Fruit fly (Drosophila melanogaster) whole organism, embryonic: ENCODE measurements around the gene CG14219.

Experiments used
- C15 ChIP-seq: fragments of 200-800 bp; sonication (Bioruptor generic); IDR thresholded peaks from 3 replicates; pipeline ENCODE4 v1.3.6; 2022; ENCODE audit warnings: missing biosample characterization, missing genetic modification characterization
- CG11085 ChIP-seq: fragments of 200-800 bp; sonication (Bioruptor generic); IDR thresholded peaks from 2 replicates; pipeline ENCODE4 v1.3.6; 2022; ENCODE audit warnings: missing biosample characterization, missing genetic modification characterization
- CG12659 ChIP-seq: fragments of 200-800 bp; sonication (Bioruptor generic); optimal IDR thresholded peaks from 3 replicates; lab custom pipeline; 2017; ENCODE audit warnings: mild to moderate bottlenecking, missing biosample characterization, missing genetic modification reagents, missing genetic modification characterization
- CG13287 ChIP-seq: fragments of 200-800 bp; sonication (Bioruptor generic); IDR thresholded peaks from 2 replicates; pipeline ENCODE4 v1.3.6; 2022; ENCODE audit warnings: missing biosample characterization, missing genetic modification characterization; ENCODE audit not compliant: partially characterized antibody
- CG13624 ChIP-seq: fragments of 200-800 bp; sonication (Bioruptor generic); optimal IDR thresholded peaks from 2 replicates; lab custom pipeline; 2016; ENCODE audit warnings: missing biosample characterization, missing genetic modification characterization
- CG16813 ChIP-seq: fragments of 200-800 bp; sonication (Bioruptor generic); IDR thresholded peaks from 3 replicates; pipeline ENCODE4 v1.3.6; 2022; ENCODE audit warnings: missing biosample characterization, missing genetic modification characterization; ENCODE audit not compliant: partially characterized antibody
- CG17829 ChIP-seq: fragments of 200-800 bp; optimal IDR thresholded peaks from 2 replicates; lab custom pipeline; 2019; ENCODE audit warnings: missing biosample characterization, mild to moderate bottlenecking, missing genetic modification characterization, moderate library complexity
- CG3407 ChIP-seq: fragments of 200-800 bp; sonication (Bioruptor generic); optimal IDR thresholded peaks from 2 replicates; lab custom pipeline; 2018; ENCODE audit warnings: missing biosample characterization, mild to moderate bottlenecking, missing genetic modification characterization
- CG34376 ChIP-seq: fragments of 200-800 bp; sonication (Bioruptor generic); optimal IDR thresholded peaks from 2 replicates; lab custom pipeline; 2018; ENCODE audit warnings: missing biosample characterization, mild to moderate bottlenecking, missing genetic modification characterization
- CG34422 ChIP-seq: fragments of 200-800 bp; sonication (Bioruptor generic); IDR thresholded peaks from 3 replicates; pipeline ENCODE4 v1.3.6; 2022; ENCODE audit warnings: missing biosample characterization, missing genetic modification characterization
- CG42726 ChIP-seq: fragments of 200-800 bp; sonication (Bioruptor generic); IDR thresholded peaks from 2 replicates; pipeline ENCODE4 v1.3.6; 2022; ENCODE audit warnings: missing biosample characterization, missing genetic modification characterization; ENCODE audit not compliant: partially characterized antibody
- CG4424 ChIP-seq: fragments of 200-800 bp; sonication (Bioruptor generic); optimal IDR thresholded peaks from 3 replicates; lab custom pipeline; 2016; ENCODE audit warnings: missing biosample characterization, missing genetic modification characterization
- CG4617 ChIP-seq: fragments of 200-800 bp; sonication (Bioruptor generic); optimal IDR thresholded peaks from 3 replicates; lab custom pipeline; 2016; ENCODE audit warnings: missing biosample characterization, missing genetic modification characterization, borderline replicate concordance
- CG9797 ChIP-seq: fragments of 200-800 bp; sonication (Bioruptor generic); optimal IDR thresholded peaks from 3 replicates; lab custom pipeline; 2018; ENCODE audit warnings: missing biosample characterization, mild to moderate bottlenecking, missing genetic modification characterization
- CG9932 ChIP-seq: fragments of 200-800 bp; sonication (Bioruptor generic); IDR thresholded peaks from 2 replicates; pipeline ENCODE4 v1.3.6; 2022; ENCODE audit warnings: missing biosample characterization, missing genetic modification characterization
- D ChIP-seq, 2 experiments: fragments of 200-800 bp in 1 of 2; fragments of >200 bp in 1 of 2; sonication (Bioruptor generic) in 1 of 2; optimal IDR thresholded peaks; 2 replicates in 1 of 2; 3 replicates in 1 of 2; lab custom pipeline; 2017; ENCODE audit warnings: mild to moderate bottlenecking in 1 of 2, missing biosample characterization in 1 of 2, missing genetic modification characterization in 1 of 2, missing genetic modification reagents in 1 of 2
- Dad ChIP-seq: fragments of 200-800 bp; sonication (Bioruptor generic); optimal IDR thresholded peaks from 3 replicates; lab custom pipeline; 2016; ENCODE audit warnings: missing biosample characterization, missing genetic modification characterization
- Deaf1 ChIP-seq: fragments of 200-800 bp; optimal IDR thresholded peaks from 3 replicates; lab custom pipeline; 2019; ENCODE audit warnings: missing biosample characterization, mild to moderate bottlenecking, missing genetic modification characterization, moderate library complexity
- Dref ChIP-seq: fragments of 200-800 bp; sonication (Bioruptor generic); IDR thresholded peaks from 2 replicates; pipeline ENCODE4 v1.3.6; 2022; ENCODE audit warnings: missing biosample characterization, missing genetic modification characterization
- E2f2 ChIP-seq: fragments of 200-800 bp; sonication (Bioruptor generic); IDR thresholded peaks from 2 replicates; pipeline ENCODE4 v1.3.6; 2022; ENCODE audit warnings: missing biosample characterization, missing genetic modification characterization
- Ets97D ChIP-seq: fragments of 200-800 bp; sonication (Bioruptor generic); optimal IDR thresholded peaks from 3 replicates; lab custom pipeline; 2016; ENCODE audit warnings: missing biosample characterization, missing genetic modification characterization
- HLH4C ChIP-seq: fragments of 200-800 bp; sonication (Bioruptor generic); IDR thresholded peaks from 3 replicates; pipeline ENCODE4 v1.3.6; 2022; ENCODE audit warnings: missing biosample characterization, missing genetic modification characterization; ENCODE audit not compliant: partially characterized antibody
- HmgZ ChIP-seq: fragments of 200-800 bp; sonication (Bioruptor generic); optimal IDR thresholded peaks from 2 replicates; lab custom pipeline; 2018; ENCODE audit warnings: missing biosample characterization, mild to moderate bottlenecking, missing genetic modification characterization
- MBD-R2 ChIP-seq: fragments of 200-800 bp; sonication (Bioruptor generic); IDR thresholded peaks from 2 replicates; pipeline ENCODE4 v1.3.6; 2022; ENCODE audit warnings: missing biosample characterization, missing genetic modification characterization
- Nf-YB ChIP-seq: fragments of 200-800 bp; sonication (Bioruptor generic); optimal IDR thresholded peaks from 3 replicates; lab custom pipeline; 2019; ENCODE audit warnings: missing biosample characterization, mild to moderate bottlenecking, missing genetic modification characterization, moderate library complexity
- Nf-YC ChIP-seq: fragments of 200-800 bp; optimal IDR thresholded peaks from 3 replicates; lab custom pipeline; 2019; ENCODE audit warnings: missing biosample characterization, mild to moderate bottlenecking, missing genetic modification characterization, moderate library complexity
- Sox100B ChIP-seq: fragments of 200-800 bp; sonication (Bioruptor generic); optimal IDR thresholded peaks from 3 replicates; lab custom pipeline; 2018; ENCODE audit warnings: missing biosample characterization, mild to moderate bottlenecking, missing genetic modification characterization
- Sox102F ChIP-seq: fragments of 200-800 bp; sonication (Bioruptor generic); optimal IDR thresholded peaks from 2 replicates; lab custom pipeline; 2018; ENCODE audit warnings: missing biosample characterization, mild to moderate bottlenecking, missing genetic modification characterization, moderate library complexity
- Sry-δ ChIP-seq: fragments of 200-800 bp; sonication (Bioruptor generic); optimal IDR thresholded peaks from 2 replicates; lab custom pipeline; 2016; ENCODE audit warnings: missing biosample characterization, missing genetic modification characterization
- bab2 ChIP-seq: fragments of 200-800 bp; sonication (Bioruptor generic); optimal IDR thresholded peaks from 2 replicates; lab custom pipeline; 2016; ENCODE audit warnings: missing biosample characterization, missing genetic modification characterization
- cato ChIP-seq: fragments of 200-800 bp; sonication (Bioruptor generic); optimal IDR thresholded peaks from 2 replicates; lab custom pipeline; 2016; ENCODE audit warnings: missing biosample characterization, missing genetic modification characterization, borderline replicate concordance
- chm ChIP-seq: fragments of 200-800 bp; sonication (Bioruptor generic); IDR thresholded peaks from 2 replicates; pipeline ENCODE4 v1.3.6; 2022; ENCODE audit warnings: missing biosample characterization, missing genetic modification characterization
- crol ChIP-seq: fragments of 200-800 bp; sonication (Bioruptor generic); IDR thresholded peaks from 2 replicates; pipeline ENCODE4 v1.3.6; 2022; ENCODE audit warnings: missing biosample characterization, missing genetic modification characterization
- crp ChIP-seq, 2 experiments: fragments of 200-800 bp; sonication (Bioruptor generic); optimal IDR thresholded peaks; 2 replicates in 1 of 2; 3 replicates in 1 of 2; lab custom pipeline; 2017; ENCODE audit warnings: missing biosample characterization in 2 of 2, missing genetic modification characterization in 2 of 2, mild to moderate bottlenecking in 1 of 2, moderate library complexity in 1 of 2
- en ChIP-seq: fragments of 200-800 bp; sonication (Bioruptor generic); optimal IDR thresholded peaks from 2 replicates; lab custom pipeline; 2016; ENCODE audit warnings: missing biosample characterization, missing genetic modification characterization
- esg ChIP-seq: fragments of 200-800 bp; sonication (Bioruptor generic); conservative IDR thresholded peaks from 2 replicates; pipeline ENCODE4 v1.3.6; 2022; ENCODE audit warnings: missing biosample characterization, missing genetic modification characterization
- ewg ChIP-seq: fragments of 200-800 bp; sonication (Bioruptor generic); optimal IDR thresholded peaks from 3 replicates; lab custom pipeline; 2017; ENCODE audit warnings: mild to moderate bottlenecking, missing biosample characterization, missing genetic modification reagents, missing genetic modification characterization
- exex ChIP-seq: fragments of 200-800 bp; sonication (Bioruptor generic); optimal IDR thresholded peaks from 4 replicates; lab custom pipeline; 2018; ENCODE audit warnings: missing biosample characterization, mild to moderate bottlenecking, missing genetic modification characterization, moderate library complexity
- fd64A ChIP-seq: fragments of 200-800 bp; sonication (Bioruptor generic); optimal IDR thresholded peaks from 3 replicates; lab custom pipeline; 2018; ENCODE audit warnings: missing biosample characterization, mild to moderate bottlenecking, missing genetic modification characterization
- hkb ChIP-seq, 2 experiments: fragments of 200-800 bp in 1 of 2; fragments of >200 bp in 1 of 2; sonication (Bioruptor generic) in 1 of 2; IDR thresholded peaks in 1 of 2; optimal IDR thresholded peaks in 1 of 2; 2 replicates each; pipeline versions ENCODE4 v1.3.6 to Lab custom; 2017 to 2022; ENCODE audit warnings: missing biosample characterization in 1 of 2, missing genetic modification characterization in 1 of 2
- mld ChIP-seq: fragments of 200-800 bp; sonication (Bioruptor generic); IDR thresholded peaks from 3 replicates; pipeline ENCODE4 v1.3.6; 2022; ENCODE audit warnings: missing biosample characterization, missing genetic modification characterization; ENCODE audit not compliant: partially characterized antibody
- pfk ChIP-seq: fragments of 200-800 bp; sonication (Bioruptor generic); optimal IDR thresholded peaks from 2 replicates; lab custom pipeline; 2018; ENCODE audit warnings: missing biosample characterization, mild to moderate bottlenecking, missing genetic modification characterization, moderate library complexity
- phol ChIP-seq: fragments of 200-800 bp; sonication (Bioruptor generic); optimal IDR thresholded peaks from 3 replicates; lab custom pipeline; 2018; ENCODE audit warnings: missing biosample characterization, mild to moderate bottlenecking, missing genetic modification characterization, moderate library complexity
- schlank ChIP-seq: fragments of 200-800 bp; sonication (Bioruptor generic); optimal IDR thresholded peaks from 2 replicates; lab custom pipeline; 2018; ENCODE audit warnings: missing biosample characterization, mild to moderate bottlenecking, missing genetic modification characterization
- stwl ChIP-seq: fragments of 200-800 bp; sonication (Bioruptor generic); optimal IDR thresholded peaks from 3 replicates; lab custom pipeline; 2018; ENCODE audit warnings: missing biosample characterization, mild to moderate bottlenecking, missing genetic modification characterization, moderate library complexity
- tna ChIP-seq: fragments of 200-800 bp; sonication (Bioruptor generic); IDR thresholded peaks from 2 replicates; pipeline ENCODE4 v1.3.6; 2022; ENCODE audit warnings: missing biosample characterization, missing genetic modification characterization; ENCODE audit not compliant: partially characterized antibody
- z ChIP-seq: fragments of 200-800 bp; sonication (Bioruptor generic); IDR thresholded peaks from 3 replicates; pipeline ENCODE4 v1.3.6; 2022; ENCODE audit warnings: missing biosample characterization, missing genetic modification characterization
- zf30C ChIP-seq: fragments of 200-800 bp; sonication (Bioruptor generic); optimal IDR thresholded peaks from 3 replicates; lab custom pipeline; 2018; ENCODE audit warnings: missing biosample characterization, mild to moderate bottlenecking, missing genetic modification characterization

Gene CG14219

DNA sequence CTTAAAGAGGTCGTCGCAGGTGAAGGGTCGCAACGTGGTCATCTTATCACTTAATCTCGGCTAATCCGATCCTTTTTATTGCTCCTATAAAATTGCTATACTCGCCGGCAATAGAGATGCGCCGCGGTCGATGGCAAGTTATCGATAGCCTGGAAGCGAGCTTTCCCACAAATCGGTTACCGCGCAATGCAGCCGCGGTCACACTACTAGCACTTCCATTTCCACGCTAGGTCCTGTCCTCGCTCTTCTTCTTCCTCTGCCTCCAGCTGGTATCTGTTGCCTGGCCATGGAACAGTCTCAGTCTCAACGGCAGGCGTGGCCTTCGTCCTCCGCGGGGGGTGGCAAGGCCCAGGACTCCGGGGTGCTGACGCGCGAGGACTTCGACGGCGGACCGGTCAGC is 33.0 kb upstream of the CG14219 start, which contains the start of the genes Naa20A and MKP-4 (continued):
- no peak for TF ChIP-seq D (optimal IDR thresholded peaks at IDR 0.05; lab: Kevin White, UChicago)
- no peak for TF ChIP-seq D (GFP tag; optimal IDR thresholded peaks at IDR 0.05; lab: Kevin White, UChicago)
- TF ChIP-seq exex = no peak
- TF ChIP-seq CG12659 (GFP tag; lab: Kevin White, UChicago) = peak; percentile 36
- no peak for TF ChIP-seq Nf-YB
- no peak for TF ChIP-seq CG3407 (GFP tag; lab: Kevin White, UChicago)
- no peak for TF ChIP-seq hkb (optimal IDR thresholded peaks at IDR 0.05; lab: Kevin White, UChicago)
- TF ChIP-seq hkb (GFP tag; IDR thresholded peaks at IDR 0.05; lab: Robert Waterston, UW) = no peak
- TF ChIP-seq schlank (tag; lab: Kevin White, UChicago) = no peak
- no peak for TF ChIP-seq CG11085 (GFP tag; lab: Robert Waterston, UW)
- peak; percentile 82 for TF ChIP-seq CG13287
- TF ChIP-seq Sox102F (GFP tag; lab: Kevin White, UChicago) = no peak
- TF ChIP-seq MBD-R2 (GFP tag; lab: Robert Waterston, UW) = peak; percentile 95
- TF ChIP-seq CG4424 (GFP tag; lab: Kevin White, UChicago) = no peak
- TF ChIP-seq Dref (GFP tag; lab: Robert Waterston, UW) = peak; percentile 87
- TF ChIP-seq esg (GFP tag; lab: Robert Waterston, UW) = no peak
- peak; percentile 5 for TF ChIP-seq CG17829 (tag; lab: Kevin White, UChicago)
- TF ChIP-seq cato = no peak
- peak; percentile 23 for TF ChIP-seq pfk (GFP tag; lab: Kevin White, UChicago)
- TF ChIP-seq Sry-δ = peak; percentile 91
- peak; percentile 68 for TF ChIP-seq CG16813 (GFP tag; lab: Robert Waterston, UW)
- TF ChIP-seq fd64A (GFP tag; lab: Kevin White, UChicago) = no peak
- TF ChIP-seq Ets97D = peak; percentile 49
- TF ChIP-seq stwl (tag; lab: Kevin White, UChicago) = peak; percentile 48
- TF ChIP-seq CG4617 = peak; percentile 52
- TF ChIP-seq bab2 (GFP tag; lab: Kevin White, UChicago) = no peak
- no peak for TF ChIP-seq C15 (GFP tag; lab: Robert Waterston, UW)
- peak; percentile 34 for TF ChIP-seq HmgZ (tag; lab: Kevin White, UChicago)
- no peak for TF ChIP-seq crol (GFP tag; lab: Robert Waterston, UW)
- no peak for TF ChIP-seq z (GFP tag; lab: Robert Waterston, UW)
- TF ChIP-seq CG42726 (GFP tag; lab: Robert Waterston, UW) = peak; percentile 46; the same call in 1 of the 2 replicates
- TF ChIP-seq en (GFP tag; lab: Kevin White, UChicago) = no peak
- TF ChIP-seq CG34376 (GFP tag; lab: Kevin White, UChicago) = peak; percentile 14
- TF ChIP-seq CG13624 (GFP tag; lab: Kevin White, UChicago) = peak; percentile 31
- TF ChIP-seq Deaf1 (tag; lab: Kevin White, UChicago) = no peak
- TF ChIP-seq CG9797 = peak; percentile 83
- TF ChIP-seq zf30C (GFP tag; lab: Kevin White, UChicago) = no peak
- peak; percentile 37; the same call in 1 of the 2 replicates for TF ChIP-seq chm
- TF ChIP-seq mld (GFP tag; lab: Robert Waterston, UW) = peak; percentile 76; the same call in 2 of the 3 replicates
- TF ChIP-seq crp (GFP tag; optimal IDR thresholded peaks at IDR 0.05; lab: Kevin White, UChicago) = peak in 1 of 2 experiments; percentile 69
- peak; percentile 73 for TF ChIP-seq HLH4C (GFP tag; lab: Robert Waterston, UW)
- TF ChIP-seq ewg (GFP tag; lab: Kevin White, UChicago) = peak; percentile 7
- TF ChIP-seq CG9932 (GFP tag; lab: Robert Waterston, UW) = peak; percentile 35; the same call in 1 of the 2 replicates
- no peak for TF ChIP-seq Nf-YC (tag; lab: Kevin White, UChicago)
- no peak for TF ChIP-seq Dad (GFP tag; lab: Kevin White, UChicago)
- TF ChIP-seq E2f2 (GFP tag; lab: Robert Waterston, UW) = peak; percentile 61; the same call in 1 of the 2 replicates
- TF ChIP-seq tna (GFP tag; lab: Robert Waterston, UW) = peak; percentile 60
- no peak for TF ChIP-seq Sox100B (GFP tag; lab: Kevin White, UChicago)
- no peak for TF ChIP-seq CG34422 (GFP tag; lab: Robert Waterston, UW)
- peak; percentile 12 for TF ChIP-seq phol (tag; lab: Kevin White, UChicago)
